Fruit fly (Drosophila melanogaster): ENCODE measurements around the gene CG8028.

The CG8028 gene

DNA sequence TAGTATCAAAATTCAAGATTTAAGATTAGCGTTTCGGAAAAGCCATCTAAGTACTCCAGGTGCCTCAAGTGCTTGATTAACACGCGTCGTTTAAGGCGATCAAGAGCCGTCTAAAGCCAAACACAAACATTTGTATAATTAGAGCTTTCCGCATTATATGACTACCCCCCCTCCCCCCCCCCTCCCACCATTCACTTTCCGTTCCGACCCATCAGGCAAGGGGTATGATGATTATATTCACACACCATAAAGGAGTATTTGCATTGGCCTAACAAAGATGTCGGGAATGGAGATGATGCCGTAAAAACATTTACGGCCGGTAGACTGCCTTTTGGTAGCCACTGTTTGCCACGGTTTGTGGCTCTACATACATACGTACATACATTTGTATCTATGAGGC is 26.4 kb upstream of the CG8028 start (continued):
- no peak for TF ChIP-seq CG7357 (GFP tag; IDR thresholded peaks at IDR 0.05)
- TF ChIP-seq corto (GFP tag; optimal IDR thresholded peaks at IDR 0.05), result no peak
- TF ChIP-seq her (GFP tag; optimal IDR thresholded peaks at IDR 0.05), result no peak
- peak; percentile 23 for TF ChIP-seq CG7839 (tag; optimal IDR thresholded peaks at IDR 0.05)
- TF ChIP-seq CG1602 (GFP tag; optimal IDR thresholded peaks at IDR 0.05), result no peak
- TF ChIP-seq ash1 (GFP tag; optimal IDR thresholded peaks at IDR 0.05), result peak; percentile 13
- TF ChIP-seq CG17829 (tag; optimal IDR thresholded peaks at IDR 0.05), result no peak
- TF ChIP-seq CG7556 (GFP tag; optimal IDR thresholded peaks at IDR 0.05), result no peak
- no peak for TF ChIP-seq nau (GFP tag; optimal IDR thresholded peaks at IDR 0.05)
- TF ChIP-seq Nf-YB (GFP tag; optimal IDR thresholded peaks at IDR 0.05), result no peak
- peak; percentile 57 for TF ChIP-seq CG10543 (GFP tag; optimal IDR thresholded peaks at IDR 0.05)
- TF ChIP-seq CG12071 (GFP tag; optimal IDR thresholded peaks at IDR 0.05), result peak; percentile 72
- no peak for TF ChIP-seq HLH3B (GFP tag; IDR thresholded peaks at IDR 0.05)
- TF ChIP-seq CG8089 (GFP tag; optimal IDR thresholded peaks at IDR 0.05), result no peak
- TF ChIP-seq repo (GFP tag; optimal IDR thresholded peaks at IDR 0.05), result no peak
- peak; percentile 64 for TF ChIP-seq Med (GFP tag)
- TF ChIP-seq YL-1 (GFP tag; optimal IDR thresholded peaks at IDR 0.05), result no peak
- no peak for TF ChIP-seq CG8765 (GFP tag; IDR thresholded peaks at IDR 0.05)
- no peak for TF ChIP-seq CG12236 (GFP tag; optimal IDR thresholded peaks at IDR 0.05)
- TF ChIP-seq toy (GFP tag; IDR thresholded peaks at IDR 0.05), result no peak
- TF ChIP-seq CG11504 (tag; optimal IDR thresholded peaks at IDR 0.05), result peak; percentile 23
- TF ChIP-seq CG3065 (GFP tag; optimal IDR thresholded peaks at IDR 0.05), result no peak
- TF ChIP-seq Dek (tag; optimal IDR thresholded peaks at IDR 0.05), result no peak
- TF ChIP-seq fd64A (GFP tag; optimal IDR thresholded peaks at IDR 0.05), result peak; percentile 6
- peak; percentile 62 for TF ChIP-seq Hmr (GFP tag; optimal IDR thresholded peaks at IDR 0.05)
- no peak for TF ChIP-seq lola (GFP tag; optimal IDR thresholded peaks at IDR 0.05)
- no peak for TF ChIP-seq Abd-B (GFP tag; optimal IDR thresholded peaks at IDR 0.05)
- TF ChIP-seq mirr (GFP tag; optimal IDR thresholded peaks at IDR 0.05), result peak; percentile 63
- TF ChIP-seq CG6254 (GFP tag; optimal IDR thresholded peaks at IDR 0.05), result no peak
- peak; percentile 30 for TF ChIP-seq unpg (GFP tag; optimal IDR thresholded peaks at IDR 0.05)
- TF ChIP-seq CkIIα-i1 (GFP tag; IDR thresholded peaks at IDR 0.05), result no peak
- TF ChIP-seq CG8944 (GFP tag; optimal IDR thresholded peaks at IDR 0.05), result no peak
- TF ChIP-seq slp2 (GFP tag; optimal IDR thresholded peaks at IDR 0.05), result no peak
- no peak for TF ChIP-seq CG11093 (GFP tag; IDR thresholded peaks at IDR 0.05)
- TF ChIP-seq luna (GFP tag; optimal IDR thresholded peaks at IDR 0.05), result no peak
- TF ChIP-seq Fer3 (tag; optimal IDR thresholded peaks at IDR 0.05), result peak; percentile 22
- TF ChIP-seq zfh2 (GFP tag; optimal IDR thresholded peaks at IDR 0.05), result no peak
- no peak for TF ChIP-seq CG9797 (GFP tag; optimal IDR thresholded peaks at IDR 0.05)
- peak; percentile 42 for TF ChIP-seq CG7987 (GFP tag; optimal IDR thresholded peaks at IDR 0.05)
- TF ChIP-seq CG31441 (GFP tag; IDR thresholded peaks at IDR 0.05), result 0 out of 2 replicates have a peak, but pooled peaks have one; percentile 32
- no peak for TF ChIP-seq wek (GFP tag; optimal IDR thresholded peaks at IDR 0.05)
- no peak for TF ChIP-seq lilli (GFP tag; optimal IDR thresholded peaks at IDR 0.05)
- TF ChIP-seq gsb (GFP tag; IDR thresholded peaks at IDR 0.05), result no peak
- TF ChIP-seq CG8924 (tag; optimal IDR thresholded peaks at IDR 0.05), result peak; percentile 17
- peak; percentile 38 for TF ChIP-seq B-H2 (GFP tag; optimal IDR thresholded peaks at IDR 0.05)
- TF ChIP-seq CG5180 (GFP tag; optimal IDR thresholded peaks at IDR 0.05), result peak; percentile 38
- TF ChIP-seq ssp (GFP tag; IDR thresholded peaks at IDR 0.05), result no peak
- TF ChIP-seq row (GFP tag; IDR thresholded peaks at IDR 0.05), result no peak
- no peak for TF ChIP-seq CG1024 (GFP tag; IDR thresholded peaks at IDR 0.05)
- peak; percentile 43 for TF ChIP-seq fd3F (GFP tag; optimal IDR thresholded peaks at IDR 0.05)
- no peak for TF ChIP-seq CG16815 (GFP tag; optimal IDR thresholded peaks at IDR 0.05)
